Fruit fly (Drosophila melanogaster) whole organism, embryonic: ENCODE results near the gene CG31321.

Source experiments
- Antp ChIP-seq: fragments of 200-800 bp; sonication (Bioruptor generic); optimal IDR thresholded peaks from 3 replicates; lab custom pipeline; 2016; ENCODE audit warnings: missing biosample characterization, missing genetic modification characterization
- CG1024 ChIP-seq: fragments of 200-800 bp; sonication (Bioruptor generic); IDR thresholded peaks from 2 replicates; pipeline ENCODE4 v1.3.6; 2022; ENCODE audit warnings: missing biosample characterization, missing genetic modification characterization
- CG11504 ChIP-seq: fragments of 200-800 bp; sonication (Bioruptor generic); optimal IDR thresholded peaks from 3 replicates; lab custom pipeline; 2019; ENCODE audit warnings: missing biosample characterization, mild to moderate bottlenecking, missing genetic modification characterization, moderate library complexity
- CG11695 ChIP-seq: fragments of 200-800 bp; sonication (Bioruptor generic); IDR thresholded peaks from 3 replicates; pipeline ENCODE4 v1.3.6; 2022; ENCODE audit warnings: missing biosample characterization, missing genetic modification characterization
- CG13775 ChIP-seq: fragments of 200-800 bp; sonication (Bioruptor generic); optimal IDR thresholded peaks from 3 replicates; lab custom pipeline; 2017; ENCODE audit warnings: missing biosample characterization, mild to moderate bottlenecking, missing genetic modification characterization
- CG15269 ChIP-seq: fragments of 200-800 bp; sonication (Bioruptor generic); optimal IDR thresholded peaks from 2 replicates; lab custom pipeline; 2018; ENCODE audit warnings: missing biosample characterization, mild to moderate bottlenecking, missing genetic modification characterization, moderate library complexity
- CG18476 ChIP-seq: fragments of 200-800 bp; sonication (Bioruptor generic); optimal IDR thresholded peaks from 2 replicates; lab custom pipeline; 2016; ENCODE audit warnings: missing biosample characterization, mild to moderate bottlenecking, missing genetic modification characterization
- CG18619 ChIP-seq: fragments of 200-800 bp; sonication (Bioruptor generic); optimal IDR thresholded peaks from 3 replicates; lab custom pipeline; 2017; ENCODE audit warnings: missing biosample characterization, mild to moderate bottlenecking, missing genetic modification characterization
- CG2199 ChIP-seq: fragments of 200-800 bp; sonication (Bioruptor generic); IDR thresholded peaks from 3 replicates; pipeline ENCODE4 v1.3.6; 2022; ENCODE audit warnings: missing biosample characterization, missing genetic modification characterization
- CG3065 ChIP-seq: fragments of 200-800 bp; sonication (Bioruptor generic); optimal IDR thresholded peaks from 2 replicates; lab custom pipeline; 2016; ENCODE audit warnings: missing biosample characterization, missing genetic modification characterization
- CG32532 ChIP-seq: fragments of 200-800 bp; sonication (Bioruptor generic); IDR thresholded peaks from 2 replicates; pipeline ENCODE4 v1.3.6; 2022; ENCODE audit warnings: missing biosample characterization, missing genetic modification characterization
- CG8924 ChIP-seq: fragments of 200-800 bp; optimal IDR thresholded peaks from 3 replicates; lab custom pipeline; 2019; ENCODE audit warnings: missing biosample characterization, mild to moderate bottlenecking, missing genetic modification characterization, moderate library complexity
- CG9609 ChIP-seq: fragments of 200-800 bp; sonication (Bioruptor generic); optimal IDR thresholded peaks from 3 replicates; lab custom pipeline; 2016; ENCODE audit warnings: missing biosample characterization, missing genetic modification characterization
- CG9727 ChIP-seq: fragments of 200-800 bp; sonication (Bioruptor generic); optimal IDR thresholded peaks from 3 replicates; lab custom pipeline; 2017; ENCODE audit warnings: missing biosample characterization, mild to moderate bottlenecking, missing genetic modification characterization
- CkIIα-i1 ChIP-seq: fragments of 200-800 bp; sonication (Bioruptor generic); IDR thresholded peaks from 2 replicates; pipeline ENCODE4 v1.3.6; 2022; ENCODE audit warnings: missing biosample characterization, missing genetic modification characterization
- D19A ChIP-seq: fragments of 200-800 bp; optimal IDR thresholded peaks from 3 replicates; lab custom pipeline; 2019; ENCODE audit warnings: missing biosample characterization, mild to moderate bottlenecking, missing genetic modification characterization, moderate library complexity
- Dip2 ChIP-seq: fragments of 200-800 bp; sonication (Bioruptor generic); IDR thresholded peaks from 2 replicates; pipeline ENCODE4 v1.3.6; 2022; ENCODE audit warnings: missing biosample characterization, missing genetic modification characterization
- H15 ChIP-seq: fragments of 200-800 bp; sonication (Bioruptor generic); IDR thresholded peaks from 3 replicates; pipeline ENCODE4 v1.3.6; 2022; ENCODE audit warnings: missing biosample characterization, missing genetic modification characterization
- Max ChIP-seq: fragments of 200-800 bp; sonication (Bioruptor generic); optimal IDR thresholded peaks from 2 replicates; lab custom pipeline; 2016; ENCODE audit warnings: missing biosample characterization, mild to moderate bottlenecking, missing genetic modification characterization
- Mrtf ChIP-seq: fragments of 200-800 bp; sonication (Bioruptor generic); IDR thresholded peaks from 3 replicates; pipeline ENCODE4 v1.3.6; 2022; ENCODE audit warnings: missing biosample characterization, missing genetic modification characterization
- Ptx1 ChIP-seq: fragments of 200-800 bp; sonication (Bioruptor generic); IDR thresholded peaks from 2 replicates; pipeline ENCODE4 v1.3.6; 2022; ENCODE audit warnings: missing biosample characterization, missing genetic modification characterization
- Sox102F ChIP-seq: fragments of 200-800 bp; sonication (Bioruptor generic); optimal IDR thresholded peaks from 2 replicates; lab custom pipeline; 2018; ENCODE audit warnings: missing biosample characterization, mild to moderate bottlenecking, missing genetic modification characterization, moderate library complexity
- Sry-δ ChIP-seq: fragments of 200-800 bp; sonication (Bioruptor generic); optimal IDR thresholded peaks from 2 replicates; lab custom pipeline; 2016; ENCODE audit warnings: missing biosample characterization, missing genetic modification characterization
- cg ChIP-seq: fragments of 200-800 bp; sonication (Bioruptor generic); optimal IDR thresholded peaks from 3 replicates; lab custom pipeline; 2019; ENCODE audit warnings: missing biosample characterization, mild to moderate bottlenecking, missing genetic modification characterization, moderate library complexity
- chinmo ChIP-seq: fragments of 200-800 bp; sonication (Bioruptor generic); IDR thresholded peaks from 4 replicates; pipeline ENCODE4 v1.3.6; 2022; ENCODE audit warnings: missing biosample characterization, missing genetic modification characterization; ENCODE audit not compliant: partially characterized antibody
- disco-r ChIP-seq: fragments of 200-800 bp; sonication (Bioruptor generic); optimal IDR thresholded peaks from 2 replicates; lab custom pipeline; 2016; ENCODE audit warnings: missing biosample characterization, missing genetic modification characterization
- fd102C ChIP-seq: fragments of 200-800 bp; sonication (Bioruptor generic); optimal IDR thresholded peaks from 2 replicates; lab custom pipeline; 2018; ENCODE audit warnings: missing biosample characterization, mild to moderate bottlenecking, missing genetic modification characterization, moderate library complexity
- grn ChIP-seq: fragments of 200-800 bp; sonication (Bioruptor generic); optimal IDR thresholded peaks from 3 replicates; lab custom pipeline; 2017; ENCODE audit warnings: missing biosample characterization, missing genetic modification characterization
- lov ChIP-seq, 2 experiments: fragments of 200-800 bp in 1 of 2; fragments of >200 bp in 1 of 2; sonication (Bioruptor generic) in 1 of 2; IDR thresholded peaks in 1 of 2; optimal IDR thresholded peaks in 1 of 2; 2 replicates in 1 of 2; 3 replicates in 1 of 2; pipeline versions ENCODE4 v1.3.6 to Lab custom; 2017 to 2022; ENCODE audit warnings: missing biosample characterization in 1 of 2, missing genetic modification characterization in 1 of 2
- nmo ChIP-seq: fragments of 200-800 bp; sonication (Bioruptor generic); optimal IDR thresholded peaks from 2 replicates; lab custom pipeline; 2018; ENCODE audit warnings: missing biosample characterization, mild to moderate bottlenecking, missing genetic modification characterization, moderate library complexity
- otp ChIP-seq: fragments of 200-800 bp; sonication (Bioruptor generic); IDR thresholded peaks from 3 replicates; pipeline ENCODE4, ENCODE4 v1.3.6; 2022; ENCODE audit warnings: missing biosample characterization, missing genetic modification characterization
- p53 ChIP-seq: fragments of 200-800 bp; sonication (Bioruptor generic); optimal IDR thresholded peaks from 2 replicates; lab custom pipeline; 2016; ENCODE audit warnings: missing biosample characterization, missing genetic modification characterization
- peb ChIP-seq: fragments of 200-800 bp; sonication (Bioruptor generic); IDR thresholded peaks from 2 replicates; pipeline ENCODE4 v1.3.6; 2022; ENCODE audit warnings: missing biosample characterization, missing genetic modification characterization
- psq ChIP-seq: fragments of 200-800 bp; sonication (Bioruptor generic); optimal IDR thresholded peaks from 2 replicates; lab custom pipeline; 2017; ENCODE audit warnings: missing biosample characterization, missing genetic modification characterization
- run ChIP-seq: fragments of 200-800 bp; sonication (Bioruptor generic); optimal IDR thresholded peaks from 3 replicates; lab custom pipeline; 2018; ENCODE audit warnings: missing biosample characterization, mild to moderate bottlenecking, missing genetic modification characterization
- salm ChIP-seq: fragments of 200-800 bp; sonication (Bioruptor generic); optimal IDR thresholded peaks from 2 replicates; lab custom pipeline; 2018; ENCODE audit warnings: missing biosample characterization, mild to moderate bottlenecking, missing genetic modification characterization
- schlank ChIP-seq: fragments of 200-800 bp; sonication (Bioruptor generic); optimal IDR thresholded peaks from 2 replicates; lab custom pipeline; 2018; ENCODE audit warnings: missing biosample characterization, mild to moderate bottlenecking, missing genetic modification characterization
- sna ChIP-seq: fragments of 200-800 bp; sonication (Bioruptor generic); IDR thresholded peaks from 2 replicates; pipeline ENCODE4 v1.3.6; 2022; ENCODE audit warnings: missing biosample characterization, missing genetic modification characterization; ENCODE audit not compliant: partially characterized antibody
- twi ChIP-seq: fragments of 200-800 bp; optimal IDR thresholded peaks from 2 replicates; lab custom pipeline; 2019; ENCODE audit warnings: missing biosample characterization, mild to moderate bottlenecking, missing genetic modification characterization, moderate library complexity
- vvl ChIP-seq: fragments of 200-800 bp; sonication (Bioruptor generic); IDR thresholded peaks from 2 replicates; pipeline ENCODE4 v1.3.6; 2022; ENCODE audit warnings: missing biosample characterization, missing genetic modification characterization
- zen ChIP-seq: fragments of 200-800 bp; sonication (Bioruptor generic); optimal IDR thresholded peaks from 3 replicates; lab custom pipeline; 2018; ENCODE audit warnings: missing biosample characterization, mild to moderate bottlenecking, missing genetic modification characterization, moderate library complexity
- zf30C ChIP-seq: fragments of 200-800 bp; sonication (Bioruptor generic); optimal IDR thresholded peaks from 3 replicates; lab custom pipeline; 2018; ENCODE audit warnings: missing biosample characterization, mild to moderate bottlenecking, missing genetic modification characterization

Gene CG31321

DNA sequence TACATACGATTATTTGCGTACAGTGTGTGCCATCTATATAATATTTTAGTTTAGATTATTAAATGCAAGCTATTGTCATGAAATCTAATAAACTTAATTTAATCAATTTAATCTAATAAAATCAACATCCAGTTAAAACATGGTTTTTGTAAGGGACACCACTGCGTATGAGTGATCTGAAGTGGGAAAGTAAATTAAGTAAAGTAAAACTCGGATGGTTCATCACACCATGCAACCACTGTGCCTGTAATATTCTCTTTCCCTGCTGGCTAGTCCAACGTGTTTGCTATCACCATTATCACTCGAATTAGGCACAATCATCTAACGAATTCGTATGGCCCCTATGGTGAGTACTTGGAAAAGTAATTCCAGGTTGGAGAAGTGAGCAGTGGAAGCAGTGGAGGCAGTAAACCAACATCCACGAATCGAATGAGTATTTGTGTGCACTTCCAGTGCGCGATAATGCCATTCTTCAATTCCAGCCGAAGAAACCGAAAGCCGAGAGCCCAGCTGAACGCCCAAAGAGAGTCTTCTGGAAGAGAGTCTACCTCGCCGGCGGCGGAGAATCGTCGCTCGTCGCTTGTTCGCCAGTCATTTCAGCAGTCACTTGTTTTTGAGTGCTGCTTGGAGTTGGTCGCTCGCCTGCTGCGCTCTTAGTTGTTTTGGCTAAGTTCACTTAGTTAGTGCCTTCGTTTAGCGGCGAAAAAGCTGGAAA is 21.3 kb upstream of the CG31321 start, which contains the start of gene red (continued):
- TF ChIP-seq CG9727 (GFP tag; lab: Kevin White, UChicago): peak; percentile 70
- TF ChIP-seq CG18619 (GFP tag; lab: Kevin White, UChicago): peak; percentile 78
- TF ChIP-seq CG15269: peak; percentile 83
- no peak for TF ChIP-seq psq
- TF ChIP-seq H15: no peak; the same call in 2 of the 3 replicates
- no peak for TF ChIP-seq sna (GFP tag; lab: Robert Waterston, UW)
- TF ChIP-seq CG8924 (tag; lab: Kevin White, UChicago): peak; percentile 79
- no peak for TF ChIP-seq twi
- TF ChIP-seq Sox102F: peak; percentile 82
- peak; percentile 65 for TF ChIP-seq D19A
- TF ChIP-seq Antp: peak; percentile 23
- TF ChIP-seq CG11504 (tag; lab: Kevin White, UChicago): peak; percentile 84
- TF ChIP-seq cg: peak; percentile 31
- TF ChIP-seq CG9609: peak; percentile 50
- TF ChIP-seq chinmo: peak; percentile 90
- TF ChIP-seq p53: no peak
- 0 out of 2 replicates have a peak, but pooled peaks have one; percentile 4 for TF ChIP-seq CG1024 (GFP tag; lab: Robert Waterston, UW)
- 0 out of 3 replicates have a peak, but pooled peaks have one; percentile 36 for TF ChIP-seq CG2199 (GFP tag; lab: Robert Waterston, UW)
- no peak for TF ChIP-seq zen (tag; lab: Kevin White, UChicago)
- peak; percentile 29 for TF ChIP-seq salm (tag; lab: Kevin White, UChicago)
- peak; percentile 36 for TF ChIP-seq schlank (tag; lab: Kevin White, UChicago)
- peak; percentile 14 for TF ChIP-seq disco-r (GFP tag; lab: Kevin White, UChicago)
- TF ChIP-seq Mrtf (GFP tag; lab: Robert Waterston, UW): peak; percentile 43; the same call in 1 of the 3 replicates
- peak; percentile 59 for TF ChIP-seq grn (GFP tag; lab: Kevin White, UChicago)
- peak; percentile 75; the same call in 2 of the 3 replicates for TF ChIP-seq otp (GFP tag; lab: Robert Waterston, UW)
- no peak for TF ChIP-seq CG3065 (GFP tag; lab: Kevin White, UChicago)
- no peak for TF ChIP-seq zf30C (GFP tag; lab: Kevin White, UChicago)
- TF ChIP-seq Dip2: no peak
- TF ChIP-seq Ptx1 (GFP tag; lab: Robert Waterston, UW): peak; percentile 83
- TF ChIP-seq lov (optimal IDR thresholded peaks at IDR 0.05; lab: Kevin White, UChicago): no peak
- TF ChIP-seq lov (GFP tag; IDR thresholded peaks at IDR 0.05; lab: Robert Waterston, UW): no peak
- peak; percentile 70 for TF ChIP-seq nmo (GFP tag; lab: Kevin White, UChicago)
- no peak for TF ChIP-seq fd102C (GFP tag; lab: Kevin White, UChicago)
- peak; percentile 79 for TF ChIP-seq Max (GFP tag; lab: Kevin White, UChicago)
- TF ChIP-seq peb (GFP tag; lab: Robert Waterston, UW): 0 out of 2 replicates have a peak, but pooled peaks have one; percentile 30
- TF ChIP-seq Sry-δ: no peak
- TF ChIP-seq CG11695 (GFP tag; lab: Robert Waterston, UW): peak; percentile 83
- TF ChIP-seq run (tag; lab: Kevin White, UChicago): peak; percentile 32
- TF ChIP-seq CkIIα-i1 (GFP tag; lab: Robert Waterston, UW): no peak
- TF ChIP-seq CG18476 (GFP tag; lab: Kevin White, UChicago): peak; percentile 33
- peak; percentile 79 for TF ChIP-seq vvl (GFP tag; lab: Robert Waterston, UW)
- TF ChIP-seq CG13775 (GFP tag; lab: Kevin White, UChicago): peak; percentile 62
- TF ChIP-seq CG32532: peak; percentile 87
